Fruit fly (Drosophila melanogaster) whole organism, pupa: ENCODE measurements around the gene Ir67b.

ENCODE experiments used
- CG10348 ChIP-seq: fragments of 200-800 bp; sonication (Bioruptor generic); IDR thresholded peaks from 2 replicates; pipeline ENCODE4 v1.3.6; 2022; ENCODE audit warnings: missing biosample characterization, missing genetic modification characterization
- CG12605 ChIP-seq: fragments of 200-800 bp; sonication (Bioruptor generic); IDR thresholded peaks from 2 replicates; pipeline ENCODE4 v1.3.6; 2022; ENCODE audit warnings: missing biosample characterization, missing genetic modification characterization
- CG13204 ChIP-seq: fragments of 200-800 bp; sonication (Bioruptor generic); optimal IDR thresholded peaks from 2 replicates; lab custom pipeline; 2018; ENCODE audit warnings: missing biosample characterization, mild to moderate bottlenecking, missing genetic modification characterization, moderate library complexity
- CG15710 ChIP-seq: fragments of 200-800 bp; sonication (Bioruptor generic); optimal IDR thresholded peaks from 2 replicates; lab custom pipeline; 2018; ENCODE audit warnings: missing biosample characterization, mild to moderate bottlenecking, missing genetic modification characterization, moderate library complexity
- CG17806 ChIP-seq: fragments of 200-800 bp; sonication (Bioruptor generic); optimal IDR thresholded peaks from 2 replicates; lab custom pipeline; 2018; ENCODE audit warnings: missing biosample characterization, mild to moderate bottlenecking, missing genetic modification characterization, moderate library complexity
- CG32121 ChIP-seq: fragments of 200-800 bp; sonication (Bioruptor generic); IDR thresholded peaks from 2 replicates; pipeline ENCODE4 v1.3.6; 2022; ENCODE audit warnings: missing biosample characterization, missing genetic modification characterization
- CG34367 ChIP-seq: fragments of 200-800 bp; sonication (Bioruptor generic); optimal IDR thresholded peaks from 2 replicates; lab custom pipeline; 2018; ENCODE audit warnings: missing biosample characterization, mild to moderate bottlenecking, missing genetic modification characterization
- CG4496 ChIP-seq: fragments of 200-800 bp; sonication (Bioruptor generic); IDR thresholded peaks from 3 replicates; pipeline ENCODE4 v1.3.6; 2022; ENCODE audit warnings: missing biosample characterization, missing genetic modification characterization
- CG8301 ChIP-seq: fragments of 200-800 bp; sonication (Bioruptor generic); optimal IDR thresholded peaks from 2 replicates; lab custom pipeline; 2018; ENCODE audit warnings: missing biosample characterization, mild to moderate bottlenecking, missing genetic modification characterization
- EcR ChIP-seq: fragments of 200-800 bp; sonication (Bioruptor generic); optimal IDR thresholded peaks from 3 replicates; lab custom pipeline; 2019; ENCODE audit warnings: missing biosample characterization, missing genetic modification characterization, mild to moderate bottlenecking, moderate library complexity, missing genetic modification reagents
- Pif1A ChIP-seq: fragments of 200-800 bp; sonication (Bioruptor generic); optimal IDR thresholded peaks from 3 replicates; lab custom pipeline; 2016; ENCODE audit warnings: missing biosample characterization, missing genetic modification characterization
- Snoo ChIP-seq: fragments of 200-800 bp; sonication (Bioruptor generic); optimal IDR thresholded peaks from 3 replicates; lab custom pipeline; 2017; ENCODE audit warnings: missing biosample characterization, mild to moderate bottlenecking, missing genetic modification characterization, inconsistent platforms
- rn ChIP-seq: fragments of 200-800 bp; sonication (Bioruptor generic); IDR thresholded peaks from 2 replicates; pipeline ENCODE4 v1.3.6; 2022; ENCODE audit warnings: missing biosample characterization, missing genetic modification characterization

DNA sequence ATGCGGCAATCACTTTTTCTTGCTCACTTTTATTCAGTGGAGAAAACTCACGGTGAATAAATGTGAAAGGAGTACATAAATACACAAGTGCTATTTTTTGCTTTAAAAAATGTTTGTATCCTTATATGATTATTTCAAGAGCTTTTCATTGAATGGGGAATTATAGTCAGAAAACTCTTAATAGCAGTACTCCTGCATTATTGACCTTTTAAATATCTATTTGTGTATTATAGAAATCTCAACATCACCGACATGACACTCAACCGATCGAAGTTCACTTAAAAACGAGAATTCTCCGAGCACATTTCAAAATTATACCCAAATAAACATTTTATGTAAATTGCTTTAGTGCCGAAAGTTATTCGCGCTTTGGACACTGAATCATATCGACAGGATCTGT, 33.1 kb upstream of the Ir67b start, which contains the start of gene S-Lap3:
- TF ChIP-seq CG4496 (GFP tag; lab: Robert Waterston, UW), result no peak
- TF ChIP-seq CG10348 (GFP tag; lab: Robert Waterston, UW), result no peak
- no peak for TF ChIP-seq CG17806 (tag; lab: Kevin White, UChicago)
- TF ChIP-seq CG12605 (GFP tag; lab: Robert Waterston, UW), result no peak
- TF ChIP-seq CG8301, result no peak
- no peak for TF ChIP-seq CG13204 (GFP tag; lab: Kevin White, UChicago)
- TF ChIP-seq CG32121 (GFP tag; lab: Robert Waterston, UW), result no peak
- TF ChIP-seq CG15710 (tag; lab: Kevin White, UChicago), result no peak
- TF ChIP-seq EcR, result no peak
- TF ChIP-seq CG34367 (tag; lab: Kevin White, UChicago), result no peak
- no peak for TF ChIP-seq Snoo (tag; lab: Kevin White, UChicago)
- TF ChIP-seq rn, result no peak
- no peak for TF ChIP-seq Pif1A (GFP tag; lab: Kevin White, UChicago)
